Fruit fly (Drosophila melanogaster) whole organism, embryonic: ENCODE data around the gene UQCR-Q.

ENCODE experiments used
- CG10209 ChIP-seq: fragments of 200-800 bp; sonication (Bioruptor generic); optimal IDR thresholded peaks from 3 replicates; lab custom pipeline; 2017; ENCODE audit warnings: missing biosample characterization, mild to moderate bottlenecking, missing genetic modification characterization, missing genetic modification reagents
- CG1024 ChIP-seq: fragments of 200-800 bp; sonication (Bioruptor generic); IDR thresholded peaks from 2 replicates; pipeline ENCODE4 v1.3.6; 2022; ENCODE audit warnings: missing biosample characterization, missing genetic modification characterization
- CG10565 ChIP-seq: fragments of 200-800 bp; sonication (Bioruptor generic); optimal IDR thresholded peaks from 3 replicates; lab custom pipeline; 2016; ENCODE audit warnings: missing biosample characterization, mild to moderate bottlenecking, missing genetic modification characterization
- CG12942 ChIP-seq: fragments of 200-800 bp; sonication (Bioruptor generic); optimal IDR thresholded peaks from 3 replicates; lab custom pipeline; 2016; ENCODE audit warnings: missing biosample characterization, missing genetic modification characterization
- CG13894 ChIP-seq: fragments of 200-800 bp; sonication (Bioruptor generic); optimal IDR thresholded peaks from 3 replicates; lab custom pipeline; 2018; ENCODE audit warnings: missing biosample characterization, mild to moderate bottlenecking, missing genetic modification characterization, moderate library complexity
- CG14441 ChIP-seq: fragments of 200-800 bp; sonication (Bioruptor generic); IDR thresholded peaks from 2 replicates; pipeline ENCODE4 v1.3.6; 2022; ENCODE audit warnings: missing biosample characterization, missing genetic modification characterization
- CG1647 ChIP-seq: fragments of 200-800 bp; sonication (Bioruptor generic); optimal IDR thresholded peaks from 3 replicates; lab custom pipeline; 2016; ENCODE audit warnings: missing biosample characterization, missing genetic modification characterization
- CG17802 ChIP-seq: fragments of 200-800 bp; sonication (Bioruptor generic); optimal IDR thresholded peaks from 2 replicates; lab custom pipeline; 2018; ENCODE audit warnings: missing biosample characterization, mild to moderate bottlenecking, missing genetic modification characterization, moderate library complexity
- CG2678 ChIP-seq: fragments of 200-800 bp; sonication (Bioruptor generic); optimal IDR thresholded peaks from 3 replicates; lab custom pipeline; 2019; ENCODE audit warnings: missing biosample characterization, mild to moderate bottlenecking, missing genetic modification characterization, moderate library complexity
- CG2712 ChIP-seq: fragments of 200-800 bp; optimal IDR thresholded peaks from 3 replicates; lab custom pipeline; 2019; ENCODE audit warnings: missing biosample characterization, mild to moderate bottlenecking, missing genetic modification characterization, moderate library complexity
- CG30431 ChIP-seq: fragments of 200-800 bp; sonication (Bioruptor generic); optimal IDR thresholded peaks from 2 replicates; lab custom pipeline; 2017; ENCODE audit warnings: missing biosample characterization, missing genetic modification characterization
- CG32532 ChIP-seq: fragments of 200-800 bp; sonication (Bioruptor generic); IDR thresholded peaks from 2 replicates; pipeline ENCODE4 v1.3.6; 2022; ENCODE audit warnings: missing biosample characterization, missing genetic modification characterization
- CG34224 ChIP-seq: fragments of 200-800 bp; sonication (Bioruptor generic); IDR thresholded peaks from 3 replicates; pipeline ENCODE4 v1.3.6; 2022; ENCODE audit warnings: missing biosample characterization, missing genetic modification characterization; ENCODE audit not compliant: partially characterized antibody
- CG4730 ChIP-seq: fragments of 200-800 bp; sonication (Bioruptor generic); IDR thresholded peaks from 2 replicates; pipeline ENCODE4 v1.3.6; 2022; ENCODE audit warnings: missing biosample characterization, missing genetic modification characterization
- CG6254 ChIP-seq: fragments of 200-800 bp; sonication (Bioruptor generic); optimal IDR thresholded peaks from 3 replicates; lab custom pipeline; 2017; ENCODE audit warnings: mild to moderate bottlenecking, missing biosample characterization, missing genetic modification reagents, missing genetic modification characterization
- CG7556 ChIP-seq: fragments of 200-800 bp; sonication (Bioruptor generic); optimal IDR thresholded peaks from 2 replicates; lab custom pipeline; 2017; ENCODE audit warnings: missing biosample characterization, mild to moderate bottlenecking, missing genetic modification characterization
- CG7786 ChIP-seq: fragments of 200-800 bp; sonication (Bioruptor generic); optimal IDR thresholded peaks from 2 replicates; lab custom pipeline; 2016; ENCODE audit warnings: missing biosample characterization, missing genetic modification characterization
- CG8281 ChIP-seq: fragments of 200-800 bp; sonication (Bioruptor generic); optimal IDR thresholded peaks from 2 replicates; lab custom pipeline; 2018; ENCODE audit warnings: missing biosample characterization, mild to moderate bottlenecking, missing genetic modification characterization, moderate library complexity
- CHES-1-like ChIP-seq: fragments of 200-800 bp; sonication (Bioruptor generic); optimal IDR thresholded peaks from 2 replicates; lab custom pipeline; 2016; ENCODE audit warnings: missing biosample characterization, missing genetic modification characterization
- D ChIP-seq, 2 experiments: fragments of 200-800 bp in 1 of 2; fragments of >200 bp in 1 of 2; sonication (Bioruptor generic) in 1 of 2; optimal IDR thresholded peaks; 2 replicates in 1 of 2; 3 replicates in 1 of 2; lab custom pipeline; 2017; ENCODE audit warnings: mild to moderate bottlenecking in 1 of 2, missing biosample characterization in 1 of 2, missing genetic modification characterization in 1 of 2, missing genetic modification reagents in 1 of 2
- Dip3 ChIP-seq: fragments of 200-800 bp; sonication (Bioruptor generic); optimal IDR thresholded peaks from 3 replicates; lab custom pipeline; 2016; ENCODE audit warnings: missing biosample characterization, missing genetic modification characterization
- Elba2 ChIP-seq: fragments of 200-800 bp; sonication (Bioruptor generic); optimal IDR thresholded peaks from 3 replicates; lab custom pipeline; 2016; ENCODE audit warnings: missing biosample characterization, missing genetic modification characterization
- Fer2 ChIP-seq: fragments of 200-800 bp; sonication (Bioruptor generic); optimal IDR thresholded peaks from 2 replicates; lab custom pipeline; 2018; ENCODE audit warnings: missing biosample characterization, mild to moderate bottlenecking, missing genetic modification characterization, moderate library complexity
- H15 ChIP-seq: fragments of 200-800 bp; sonication (Bioruptor generic); IDR thresholded peaks from 3 replicates; pipeline ENCODE4 v1.3.6; 2022; ENCODE audit warnings: missing biosample characterization, missing genetic modification characterization
- Hey ChIP-seq: fragments of 200-800 bp; sonication (Bioruptor generic); optimal IDR thresholded peaks from 3 replicates; lab custom pipeline; 2018; ENCODE audit warnings: missing biosample characterization, mild to moderate bottlenecking, missing genetic modification characterization
- Max ChIP-seq: fragments of 200-800 bp; sonication (Bioruptor generic); optimal IDR thresholded peaks from 2 replicates; lab custom pipeline; 2016; ENCODE audit warnings: missing biosample characterization, mild to moderate bottlenecking, missing genetic modification characterization
- Med ChIP-seq: fragments of 200-800 bp; sonication (Bioruptor generic); peaks from one replicate; lab custom pipeline; 2016; ENCODE audit warnings: missing biosample characterization, missing genetic modification characterization, mild to moderate bottlenecking, inconsistent platforms, moderate library complexity
- Nf-YA ChIP-seq: fragments of 200-800 bp; sonication (Bioruptor generic); IDR thresholded peaks from 2 replicates; pipeline ENCODE4 v1.3.6; 2022; ENCODE audit warnings: missing biosample characterization, missing genetic modification characterization
- Scr ChIP-seq: fragments of 200-800 bp; sonication (Bioruptor generic); IDR thresholded peaks from 2 replicates; pipeline ENCODE4 v1.3.6; 2022; ENCODE audit warnings: missing biosample characterization, missing genetic modification characterization; ENCODE audit not compliant: partially characterized antibody
- Sox100B ChIP-seq: fragments of 200-800 bp; sonication (Bioruptor generic); optimal IDR thresholded peaks from 3 replicates; lab custom pipeline; 2018; ENCODE audit warnings: missing biosample characterization, mild to moderate bottlenecking, missing genetic modification characterization
- Sry-β ChIP-seq: fragments of 200-800 bp; sonication (Bioruptor generic); optimal IDR thresholded peaks from 2 replicates; lab custom pipeline; 2018; ENCODE audit warnings: missing biosample characterization, mild to moderate bottlenecking, missing genetic modification characterization, moderate library complexity
- bowl ChIP-seq: fragments of 200-800 bp; sonication (Bioruptor generic); IDR thresholded peaks from 2 replicates; pipeline ENCODE4 v1.3.6; 2022; ENCODE audit warnings: missing biosample characterization, missing genetic modification characterization
- btn ChIP-seq: fragments of 200-800 bp; sonication (Bioruptor generic); optimal IDR thresholded peaks from 2 replicates; lab custom pipeline; 2016; ENCODE audit warnings: missing biosample characterization, missing genetic modification characterization
- corto ChIP-seq: fragments of 200-800 bp; sonication (Bioruptor generic); optimal IDR thresholded peaks from 2 replicates; lab custom pipeline; 2016; ENCODE audit warnings: missing biosample characterization, mild to moderate bottlenecking, missing genetic modification characterization, moderate library complexity
- dan ChIP-seq: fragments of 200-800 bp; sonication (Bioruptor generic); IDR thresholded peaks from 2 replicates; pipeline ENCODE4 v1.3.6; 2022; ENCODE audit warnings: missing biosample characterization, missing genetic modification characterization
- ems ChIP-seq: fragments of 200-800 bp; sonication (Bioruptor generic); optimal IDR thresholded peaks from 3 replicates; lab custom pipeline; 2016; ENCODE audit warnings: missing biosample characterization, missing genetic modification characterization
- jumu ChIP-seq: fragments of 200-800 bp; sonication (Bioruptor generic); optimal IDR thresholded peaks from 3 replicates; lab custom pipeline; 2016; ENCODE audit warnings: missing biosample characterization, missing genetic modification characterization
- lmd ChIP-seq: fragments of 200-800 bp; sonication (Bioruptor generic); IDR thresholded peaks from 2 replicates; pipeline ENCODE4 v1.3.6; 2022; ENCODE audit warnings: missing biosample characterization, missing genetic modification characterization
- lov ChIP-seq, 2 experiments: fragments of 200-800 bp in 1 of 2; fragments of >200 bp in 1 of 2; sonication (Bioruptor generic) in 1 of 2; IDR thresholded peaks in 1 of 2; optimal IDR thresholded peaks in 1 of 2; 2 replicates in 1 of 2; 3 replicates in 1 of 2; pipeline versions ENCODE4 v1.3.6 to Lab custom; 2017 to 2022; ENCODE audit warnings: missing biosample characterization in 1 of 2, missing genetic modification characterization in 1 of 2
- nerfin-2 ChIP-seq: fragments of 200-800 bp; sonication (Bioruptor generic); IDR thresholded peaks from 2 replicates; pipeline ENCODE4 v1.3.6; 2022; ENCODE audit warnings: missing biosample characterization, missing genetic modification characterization; ENCODE audit not compliant: partially characterized antibody
- nmo ChIP-seq: fragments of 200-800 bp; sonication (Bioruptor generic); optimal IDR thresholded peaks from 2 replicates; lab custom pipeline; 2018; ENCODE audit warnings: missing biosample characterization, mild to moderate bottlenecking, missing genetic modification characterization, moderate library complexity
- phol ChIP-seq: fragments of 200-800 bp; sonication (Bioruptor generic); optimal IDR thresholded peaks from 3 replicates; lab custom pipeline; 2018; ENCODE audit warnings: missing biosample characterization, mild to moderate bottlenecking, missing genetic modification characterization, moderate library complexity
- run ChIP-seq: fragments of 200-800 bp; sonication (Bioruptor generic); optimal IDR thresholded peaks from 3 replicates; lab custom pipeline; 2018; ENCODE audit warnings: missing biosample characterization, mild to moderate bottlenecking, missing genetic modification characterization
- sr ChIP-seq: fragments of 200-800 bp; sonication (Bioruptor generic); IDR thresholded peaks from 3 replicates; pipeline ENCODE4 v1.3.6; 2022; ENCODE audit warnings: missing biosample characterization, missing genetic modification characterization
- ssp ChIP-seq: fragments of 200-800 bp; sonication (Bioruptor generic); IDR thresholded peaks from 2 replicates; pipeline ENCODE4 v1.3.6; 2022; ENCODE audit warnings: missing biosample characterization, missing genetic modification characterization
- tap ChIP-seq: fragments of 200-800 bp; optimal IDR thresholded peaks from 3 replicates; lab custom pipeline; 2019; ENCODE audit warnings: missing biosample characterization, mild to moderate bottlenecking, missing genetic modification characterization, moderate library complexity
- tll ChIP-seq, 2 experiments: fragments of 200-800 bp in 1 of 2; fragments of >200 bp in 1 of 2; sonication (Bioruptor generic) in 1 of 2; optimal IDR thresholded peaks; 2 replicates each; lab custom pipeline; 2017 to 2019; ENCODE audit warnings: missing biosample characterization in 2 of 2, missing genetic modification characterization in 2 of 2, mild to moderate bottlenecking in 1 of 2, moderate library complexity in 1 of 2
- twi ChIP-seq: fragments of 200-800 bp; optimal IDR thresholded peaks from 2 replicates; lab custom pipeline; 2019; ENCODE audit warnings: missing biosample characterization, mild to moderate bottlenecking, missing genetic modification characterization, moderate library complexity
- unpg ChIP-seq: fragments of 200-800 bp; sonication (Bioruptor generic); optimal IDR thresholded peaks from 3 replicates; lab custom pipeline; 2018; ENCODE audit warnings: missing biosample characterization, mild to moderate bottlenecking, missing genetic modification characterization, moderate library complexity
- yki ChIP-seq: fragments of >200 bp; optimal IDR thresholded peaks from 3 replicates; lab custom pipeline; 2018

The UQCR-Q gene

DNA sequence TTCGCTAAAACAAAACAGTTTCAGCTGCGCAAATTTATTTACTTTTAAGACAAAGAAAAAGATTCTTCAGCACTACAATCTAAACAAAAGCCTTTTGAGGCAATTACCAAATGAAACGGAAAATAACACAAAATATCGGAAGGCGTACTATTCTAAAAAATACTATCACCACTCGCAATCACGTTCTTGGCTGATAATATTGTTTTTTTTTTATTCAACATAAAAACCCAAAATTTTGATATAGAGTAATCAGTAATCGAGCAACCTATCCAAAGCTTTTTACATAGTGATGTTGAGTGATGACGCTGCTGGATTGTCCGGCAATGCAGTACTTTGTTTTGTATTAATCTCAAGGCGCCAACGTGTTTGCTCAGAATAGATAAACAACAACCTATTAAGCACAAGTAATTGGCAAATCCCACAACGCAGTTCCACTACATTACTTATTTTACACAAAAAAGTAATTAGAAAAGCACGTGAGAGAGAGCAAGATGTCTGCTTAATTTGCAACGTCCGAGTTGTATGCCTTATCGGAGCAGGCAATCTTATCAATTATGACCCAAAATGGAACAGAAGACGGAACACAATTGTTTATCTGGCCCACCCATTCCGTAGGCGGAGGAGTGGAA lies 43.5 kb upstream of the UQCR-Q start (continued):
- TF ChIP-seq tll (GFP tag; optimal IDR thresholded peaks at IDR 0.05; lab: Kevin White, UChicago) (no peak), CG7556 (no peak), yki (no peak), H15 (no peak), Dip3 (no peak), Sry-β (no peak), tap (tag; lab: Kevin White, UChicago) (no peak), D (optimal IDR thresholded peaks at IDR 0.05; lab: Kevin White, UChicago) (no peak), D (GFP tag; optimal IDR thresholded peaks at IDR 0.05; lab: Kevin White, UChicago) (no peak), CG1647 (GFP tag; lab: Kevin White, UChicago) (no peak), CG6254 (GFP tag; lab: Kevin White, UChicago) (no peak), dan (GFP tag; lab: Robert Waterston, UW) (no peak), bowl (GFP tag; lab: Robert Waterston, UW) (no peak), CG13894 (no peak), Elba2 (GFP tag; lab: Kevin White, UChicago) (no peak), Hey (tag; lab: Kevin White, UChicago) (no peak), btn (GFP tag; lab: Kevin White, UChicago) (no peak), phol (tag; lab: Kevin White, UChicago) (peak; percentile 5), CG4730 (GFP tag; lab: Robert Waterston, UW) (no peak), nerfin-2 (no peak), CG10565 (GFP tag; lab: Kevin White, UChicago) (no peak), CG12942 (GFP tag; lab: Kevin White, UChicago) (no peak), CG30431 (GFP tag; lab: Kevin White, UChicago) (no peak), CHES-1-like (GFP tag; lab: Kevin White, UChicago) (peak; percentile 12), sr (GFP tag; lab: Robert Waterston, UW) (no peak), ems (GFP tag; lab: Kevin White, UChicago) (no peak), Med (peak; percentile 69), twi (no peak), ssp (GFP tag; lab: Robert Waterston, UW) (no peak), CG8281 (tag; lab: Kevin White, UChicago) (no peak), lmd (no peak), CG32532 (no peak), CG17802 (no peak), Nf-YA (no peak), Scr (GFP tag; lab: Robert Waterston, UW) (no peak), CG1024 (GFP tag; lab: Robert Waterston, UW) (no peak), CG14441 (GFP tag; lab: Robert Waterston, UW) (peak; percentile 51; the same call in 1 of the 2 replicates), lov (optimal IDR thresholded peaks at IDR 0.05; lab: Kevin White, UChicago) (no peak), lov (GFP tag; IDR thresholded peaks at IDR 0.05; lab: Robert Waterston, UW) (no peak), run (tag; lab: Kevin White, UChicago) (no peak), CG10209 (GFP tag; lab: Kevin White, UChicago) (no peak), Sox100B (no peak), corto (no peak), nmo (GFP tag; lab: Kevin White, UChicago) (no peak), CG2678 (tag; lab: Kevin White, UChicago) (peak; percentile 15), Max (GFP tag; lab: Kevin White, UChicago) (no peak), CG34224 (no peak), CG7786 (no peak), unpg (GFP tag; lab: Kevin White, UChicago) (no peak), jumu (no peak), CG2712 (tag; lab: Kevin White, UChicago) (no peak), Fer2 (tag; lab: Kevin White, UChicago) (no peak)
